Fruit fly (Drosophila melanogaster): ENCODE data around the gene CG33287.

- TF ChIP-seq CG8478 (optimal IDR thresholded peaks at IDR 0.05) (no peak), CTCF (optimal IDR thresholded peaks at IDR 0.05) (no peak)
Observed at dm6 chr3L:20956650-20957049, 13.8 kb downstream of the CG33287 start, which contains the start of the genes Sems and CG10588.
